Fruit fly (Drosophila melanogaster) whole organism, embryonic: ENCODE results near the gene CG33932.

Source experiments
- C15 ChIP-seq: fragments of 200-800 bp; sonication (Bioruptor generic); IDR thresholded peaks from 3 replicates; pipeline ENCODE4 v1.3.6; 2022; ENCODE audit warnings: missing biosample characterization, missing genetic modification characterization
- CG10321 ChIP-seq: fragments of 200-800 bp; sonication (Bioruptor generic); IDR thresholded peaks from 2 replicates; pipeline ENCODE4 v1.3.6; 2022; ENCODE audit warnings: missing biosample characterization, missing genetic modification characterization
- CG12071 ChIP-seq: fragments of 200-800 bp; sonication (Bioruptor generic); optimal IDR thresholded peaks from 3 replicates; lab custom pipeline; 2018; ENCODE audit warnings: missing biosample characterization, mild to moderate bottlenecking, missing genetic modification characterization
- CG12659 ChIP-seq: fragments of 200-800 bp; sonication (Bioruptor generic); optimal IDR thresholded peaks from 3 replicates; lab custom pipeline; 2017; ENCODE audit warnings: mild to moderate bottlenecking, missing biosample characterization, missing genetic modification reagents, missing genetic modification characterization
- CG13894 ChIP-seq: fragments of 200-800 bp; sonication (Bioruptor generic); optimal IDR thresholded peaks from 3 replicates; lab custom pipeline; 2018; ENCODE audit warnings: missing biosample characterization, mild to moderate bottlenecking, missing genetic modification characterization, moderate library complexity
- CG1529 ChIP-seq: fragments of 200-800 bp; sonication (Bioruptor generic); optimal IDR thresholded peaks from 3 replicates; lab custom pipeline; 2018; ENCODE audit warnings: missing biosample characterization, missing genetic modification characterization
- CG17186 ChIP-seq: fragments of 200-800 bp; sonication (Bioruptor generic); optimal IDR thresholded peaks from 3 replicates; lab custom pipeline; 2017; ENCODE audit warnings: missing biosample characterization, missing genetic modification reagents, missing genetic modification characterization
- CG18011 ChIP-seq: fragments of 200-800 bp; sonication (Bioruptor generic); optimal IDR thresholded peaks from 2 replicates; lab custom pipeline; 2017; ENCODE audit warnings: missing biosample characterization, missing genetic modification characterization, mild to moderate bottlenecking, moderate library complexity, missing genotype
- CG31224 ChIP-seq: fragments of 200-800 bp; sonication (Bioruptor generic); IDR thresholded peaks from 2 replicates; pipeline ENCODE4 v1.3.6; 2022; ENCODE audit warnings: missing biosample characterization, missing genetic modification characterization
- CG31388 ChIP-seq: fragments of 200-800 bp; sonication (Bioruptor generic); optimal IDR thresholded peaks from 2 replicates; lab custom pipeline; 2016; ENCODE audit warnings: missing biosample characterization, missing genetic modification characterization
- CG3163 ChIP-seq: fragments of 200-800 bp; sonication (Bioruptor generic); optimal IDR thresholded peaks from 3 replicates; lab custom pipeline; 2016; ENCODE audit warnings: missing biosample characterization, missing genetic modification characterization
- CG33557 ChIP-seq: fragments of 200-800 bp; sonication (Bioruptor generic); optimal IDR thresholded peaks from 2 replicates; lab custom pipeline; 2019; ENCODE audit warnings: missing biosample characterization, mild to moderate bottlenecking, missing genetic modification characterization, moderate library complexity
- CG34376 ChIP-seq: fragments of 200-800 bp; sonication (Bioruptor generic); optimal IDR thresholded peaks from 2 replicates; lab custom pipeline; 2018; ENCODE audit warnings: missing biosample characterization, mild to moderate bottlenecking, missing genetic modification characterization
- CG3838 ChIP-seq: fragments of 200-800 bp; sonication (Bioruptor generic); optimal IDR thresholded peaks from 3 replicates; lab custom pipeline; 2016; ENCODE audit warnings: missing biosample characterization, missing genetic modification characterization
- CG43689 ChIP-seq: fragments of 200-800 bp; sonication (Bioruptor generic); IDR thresholded peaks from 2 replicates; pipeline ENCODE4 v1.3.6; 2022; ENCODE audit warnings: missing biosample characterization, missing genetic modification characterization
- CG4820 ChIP-seq: fragments of 200-800 bp; sonication (Bioruptor generic); optimal IDR thresholded peaks from 3 replicates; lab custom pipeline; 2016; ENCODE audit warnings: missing biosample characterization, missing genetic modification characterization
- CG7963 ChIP-seq: fragments of 200-800 bp; sonication (Bioruptor generic); IDR thresholded peaks from 3 replicates; pipeline ENCODE4 v1.3.6; 2022; ENCODE audit warnings: missing biosample characterization, missing genetic modification characterization; ENCODE audit not compliant: partially characterized antibody
- CG9609 ChIP-seq: fragments of 200-800 bp; sonication (Bioruptor generic); optimal IDR thresholded peaks from 3 replicates; lab custom pipeline; 2016; ENCODE audit warnings: missing biosample characterization, missing genetic modification characterization
- Dip2 ChIP-seq: fragments of 200-800 bp; sonication (Bioruptor generic); IDR thresholded peaks from 2 replicates; pipeline ENCODE4 v1.3.6; 2022; ENCODE audit warnings: missing biosample characterization, missing genetic modification characterization
- Dll ChIP-seq: fragments of 200-800 bp; sonication (Bioruptor generic); IDR thresholded peaks from 4 replicates; pipeline ENCODE4 v1.3.6; 2022; ENCODE audit warnings: missing biosample characterization, missing genetic modification characterization; ENCODE audit not compliant: partially characterized antibody
- Doc2 ChIP-seq: fragments of 200-800 bp; sonication (Bioruptor generic); IDR thresholded peaks from 2 replicates; pipeline ENCODE4 v1.3.6; 2022; ENCODE audit warnings: missing biosample characterization, missing genetic modification characterization
- ERR ChIP-seq: fragments of 200-800 bp; sonication (Bioruptor generic); optimal IDR thresholded peaks from 2 replicates; lab custom pipeline; 2016; ENCODE audit warnings: missing biosample characterization, missing genetic modification characterization
- Elba2 ChIP-seq: fragments of 200-800 bp; sonication (Bioruptor generic); optimal IDR thresholded peaks from 3 replicates; lab custom pipeline; 2016; ENCODE audit warnings: missing biosample characterization, missing genetic modification characterization
- Fer2 ChIP-seq: fragments of 200-800 bp; sonication (Bioruptor generic); optimal IDR thresholded peaks from 2 replicates; lab custom pipeline; 2018; ENCODE audit warnings: missing biosample characterization, mild to moderate bottlenecking, missing genetic modification characterization, moderate library complexity
- GATAe ChIP-seq: fragments of 200-800 bp; sonication (Bioruptor generic); conservative IDR thresholded peaks from 2 replicates; pipeline ENCODE4 v1.3.6; 2022; ENCODE audit warnings: missing biosample characterization, missing genetic modification characterization
- Lim3 ChIP-seq: fragments of 200-800 bp; sonication (Bioruptor generic); IDR thresholded peaks from 2 replicates; pipeline ENCODE4 v1.3.6; 2022; ENCODE audit warnings: missing biosample characterization, missing genetic modification characterization
- Mad ChIP-seq: fragments of 200-800 bp; sonication (Bioruptor generic); optimal IDR thresholded peaks from 2 replicates; lab custom pipeline; 2016; ENCODE audit warnings: missing biosample characterization, missing genetic modification characterization
- NfI ChIP-seq: fragments of 200-800 bp; sonication (Bioruptor generic); optimal IDR thresholded peaks from 3 replicates; lab custom pipeline; 2018; ENCODE audit warnings: missing biosample characterization, mild to moderate bottlenecking, missing genetic modification characterization, moderate library complexity
- Opbp ChIP-seq: fragments of 200-800 bp; sonication (Bioruptor generic); IDR thresholded peaks from 3 replicates; pipeline ENCODE4 v1.3.6; 2022; ENCODE audit warnings: missing biosample characterization, missing genetic modification characterization; ENCODE audit not compliant: partially characterized antibody
- Optix ChIP-seq: fragments of 200-800 bp; sonication (Bioruptor generic); IDR thresholded peaks from 3 replicates; pipeline ENCODE4 v1.3.6; 2022; ENCODE audit warnings: missing biosample characterization, missing genetic modification characterization
- Pdp1 ChIP-seq, 2 experiments: fragments of 200-800 bp; sonication (Bioruptor generic); optimal IDR thresholded peaks; 3 replicates each; lab custom pipeline; 2016; ENCODE audit warnings: missing biosample characterization in 2 of 2, missing genetic modification characterization in 2 of 2, mild to moderate bottlenecking in 1 of 2, moderate library complexity in 1 of 2
- Rfx ChIP-seq: fragments of 200-800 bp; sonication (Bioruptor generic); IDR thresholded peaks from 2 replicates; pipeline ENCODE4 v1.3.6; 2022; ENCODE audit warnings: missing biosample characterization, missing genetic modification characterization
- ash1 ChIP-seq: fragments of 200-800 bp; sonication (Bioruptor generic); optimal IDR thresholded peaks from 2 replicates; lab custom pipeline; 2018; ENCODE audit warnings: missing biosample characterization, mild to moderate bottlenecking, missing genetic modification characterization
- bsh ChIP-seq, 2 experiments: fragments of 200-800 bp; sonication (Bioruptor generic); optimal IDR thresholded peaks; 2 replicates each; lab custom pipeline; 2017 to 2018; ENCODE audit warnings: mild to moderate bottlenecking in 2 of 2, missing biosample characterization in 2 of 2, missing genetic modification characterization in 2 of 2, moderate library complexity in 1 of 2
- cg ChIP-seq: fragments of 200-800 bp; sonication (Bioruptor generic); optimal IDR thresholded peaks from 3 replicates; lab custom pipeline; 2019; ENCODE audit warnings: missing biosample characterization, mild to moderate bottlenecking, missing genetic modification characterization, moderate library complexity
- croc ChIP-seq: fragments of 200-800 bp; sonication (Bioruptor generic); conservative IDR thresholded peaks from 3 replicates; pipeline ENCODE4 v1.3.6; 2022; ENCODE audit warnings: missing biosample characterization, missing genetic modification characterization
- dan ChIP-seq: fragments of 200-800 bp; sonication (Bioruptor generic); IDR thresholded peaks from 2 replicates; pipeline ENCODE4 v1.3.6; 2022; ENCODE audit warnings: missing biosample characterization, missing genetic modification characterization
- dati ChIP-seq: fragments of 200-800 bp; sonication (Bioruptor generic); IDR thresholded peaks from 2 replicates; pipeline ENCODE4 v1.3.6; 2022; ENCODE audit warnings: missing biosample characterization, missing genetic modification characterization
- dm ChIP-seq: fragments of 200-800 bp; sonication (Bioruptor generic); optimal IDR thresholded peaks from 3 replicates; lab custom pipeline; 2016; ENCODE audit warnings: missing biosample characterization, missing genetic modification characterization
- dpn ChIP-seq, 2 experiments: fragments of 200-800 bp; sonication (Bioruptor generic); optimal IDR thresholded peaks; 3 replicates each; lab custom pipeline; 2016; ENCODE audit warnings: missing biosample characterization in 2 of 2, missing genetic modification characterization in 2 of 2
- exex ChIP-seq: fragments of 200-800 bp; sonication (Bioruptor generic); optimal IDR thresholded peaks from 4 replicates; lab custom pipeline; 2018; ENCODE audit warnings: missing biosample characterization, mild to moderate bottlenecking, missing genetic modification characterization, moderate library complexity
- fd3F ChIP-seq: fragments of 200-800 bp; sonication (Bioruptor generic); optimal IDR thresholded peaks from 2 replicates; lab custom pipeline; 2018; ENCODE audit warnings: missing biosample characterization, mild to moderate bottlenecking, missing genetic modification characterization, moderate library complexity
- fru ChIP-seq: fragments of >200 bp; optimal IDR thresholded peaks from 2 replicates; lab custom pipeline; 2017
- jumu ChIP-seq: fragments of 200-800 bp; sonication (Bioruptor generic); optimal IDR thresholded peaks from 3 replicates; lab custom pipeline; 2016; ENCODE audit warnings: missing biosample characterization, missing genetic modification characterization
- sc ChIP-seq, 3 experiments: fragments of >200 bp in 2 of 3; fragments of 200-800 bp in 1 of 3; sonication (Bioruptor generic) in 1 of 3; optimal IDR thresholded peaks; 2 replicates in 2 of 3; 3 replicates in 1 of 3; lab custom pipeline; 2017; ENCODE audit warnings: mild to moderate bottlenecking in 1 of 3, missing biosample characterization in 1 of 3, missing genetic modification characterization in 1 of 3, missing genetic modification reagents in 1 of 3
- sens-2 ChIP-seq: fragments of 200-800 bp; sonication (Bioruptor generic); IDR thresholded peaks from 2 replicates; pipeline ENCODE4 v1.3.6; 2022; ENCODE audit warnings: missing biosample characterization, missing genetic modification characterization
- so ChIP-seq: fragments of 200-800 bp; sonication (Bioruptor generic); IDR thresholded peaks from 3 replicates; pipeline ENCODE4 v1.3.6; 2022; ENCODE audit warnings: missing biosample characterization, missing genetic modification characterization
- sqz ChIP-seq: fragments of 200-800 bp; sonication (Bioruptor generic); optimal IDR thresholded peaks from 3 replicates; lab custom pipeline; 2018; ENCODE audit warnings: missing biosample characterization, mild to moderate bottlenecking, missing genetic modification characterization
- stwl ChIP-seq: fragments of 200-800 bp; sonication (Bioruptor generic); optimal IDR thresholded peaks from 3 replicates; lab custom pipeline; 2018; ENCODE audit warnings: missing biosample characterization, mild to moderate bottlenecking, missing genetic modification characterization, moderate library complexity
- vvl ChIP-seq: fragments of 200-800 bp; sonication (Bioruptor generic); IDR thresholded peaks from 2 replicates; pipeline ENCODE4 v1.3.6; 2022; ENCODE audit warnings: missing biosample characterization, missing genetic modification characterization

CG33932 gene

dm6 chrX:19750626-19751149 lies 6.5 kb downstream of the CG33932 start, which contains the start of gene Abcd3 (continued):
- TF ChIP-seq Lim3 (GFP tag; lab: Robert Waterston, UW) (no peak), cg (GFP tag; lab: Kevin White, UChicago) (peak; percentile 76), exex (tag; lab: Kevin White, UChicago) (peak; percentile 54), sqz (GFP tag; lab: Kevin White, UChicago) (no peak), Mad (no peak), CG10321 (GFP tag; lab: Robert Waterston, UW) (no peak), CG33557 (peak; percentile 58), GATAe (no peak; the same call in 1 of the 2 replicates), vvl (GFP tag; lab: Robert Waterston, UW) (peak; percentile 58; the same call in 1 of the 2 replicates), dpn (GFP tag; optimal IDR thresholded peaks at IDR 0.05; lab: Kevin White, UChicago) (peak in 1 of 2 experiments; percentile 44), ash1 (GFP tag; lab: Kevin White, UChicago) (no peak), stwl (tag; lab: Kevin White, UChicago) (peak; percentile 20), CG31388 (GFP tag; lab: Kevin White, UChicago) (no peak), Optix (GFP tag; lab: Robert Waterston, UW) (no peak), CG34376 (GFP tag; lab: Kevin White, UChicago) (peak; percentile 88), CG7963 (peak; percentile 62; the same call in 2 of the 3 replicates), dati (GFP tag; lab: Robert Waterston, UW) (no peak), C15 (no peak), ERR (GFP tag; lab: Kevin White, UChicago) (peak; percentile 28), CG12659 (GFP tag; lab: Kevin White, UChicago) (peak; percentile 64), sens-2 (no peak), Fer2 (tag; lab: Kevin White, UChicago) (no peak), fd3F (GFP tag; lab: Kevin White, UChicago) (no peak), so (peak; percentile 74; the same call in 2 of the 3 replicates), Opbp (GFP tag; lab: Robert Waterston, UW) (peak; percentile 78), NfI (GFP tag; lab: Kevin White, UChicago) (peak; percentile 19), CG1529 (GFP tag; lab: Kevin White, UChicago) (no peak), CG12071 (peak; percentile 52), Dll (GFP tag; lab: Robert Waterston, UW) (peak; percentile 76), fru (no peak), CG43689 (no peak), jumu (GFP tag; lab: Kevin White, UChicago) (peak; percentile 30), dm (peak; percentile 76), CG18011 (GFP tag; lab: Kevin White, UChicago) (no peak), CG3838 (GFP tag; lab: Kevin White, UChicago) (no peak), bsh (GFP tag; optimal IDR thresholded peaks at IDR 0.05; lab: Kevin White, UChicago) (no peak), Doc2 (GFP tag; lab: Robert Waterston, UW) (no peak), Dip2 (GFP tag; lab: Robert Waterston, UW) (no peak), Elba2 (GFP tag; lab: Kevin White, UChicago) (no peak), CG13894 (tag; lab: Kevin White, UChicago) (peak; percentile 57), CG4820 (GFP tag; lab: Kevin White, UChicago) (no peak), CG3163 (peak; percentile 57), CG31224 (GFP tag; lab: Robert Waterston, UW) (0 out of 2 replicates have a peak, but pooled peaks have one; percentile 10), sc (optimal IDR thresholded peaks at IDR 0.05; lab: Kevin White, UChicago) (no peak), sc (GFP tag; optimal IDR thresholded peaks at IDR 0.05; lab: Kevin White, UChicago) (no peak), CG9609 (GFP tag; lab: Kevin White, UChicago) (no peak), dan (GFP tag; lab: Robert Waterston, UW) (no peak), Pdp1 (GFP tag; optimal IDR thresholded peaks at IDR 0.05; lab: Kevin White, UChicago) (peak; percentile 21 to 59), CG17186 (GFP tag; lab: Kevin White, UChicago) (peak; percentile 40), croc (GFP tag; lab: Robert Waterston, UW) (no peak), Rfx (GFP tag; lab: Robert Waterston, UW) (peak; percentile 44)
